Fruit fly (Drosophila melanogaster) whole organism, adult: Measurements from ENCODE around the gene CG13297.

Experiments
- CG33017 ChIP-seq: fragments of 200-800 bp; sonication (Bioruptor generic); optimal IDR thresholded peaks from 2 replicates; lab custom pipeline; 2018; ENCODE audit warnings: missing biosample characterization, mild to moderate bottlenecking, missing genetic modification characterization, moderate library complexity
- CG5204 ChIP-seq: fragments of 200-800 bp; sonication (Bioruptor generic); optimal IDR thresholded peaks from 2 replicates; lab custom pipeline; 2016; ENCODE audit warnings: missing biosample characterization, missing genetic modification characterization
- Hr96 ChIP-seq: fragments of 200-800 bp; sonication (Bioruptor generic); optimal IDR thresholded peaks from 2 replicates; lab custom pipeline; 2016; ENCODE audit warnings: missing biosample characterization, missing genetic modification characterization
- Mnt ChIP-seq: fragments of 200-800 bp; sonication (Bioruptor generic); optimal IDR thresholded peaks from 2 replicates; lab custom pipeline; 2016; ENCODE audit warnings: missing biosample characterization, mild to moderate bottlenecking, missing genetic modification characterization
- bab1 ChIP-seq: fragments of 200-800 bp; sonication (Bioruptor generic); optimal IDR thresholded peaks from 3 replicates; lab custom pipeline; 2019; ENCODE audit warnings: missing biosample characterization, mild to moderate bottlenecking, missing genetic modification characterization, moderate library complexity
- kay ChIP-seq: fragments of 200-800 bp; sonication (Bioruptor generic); peaks from one replicate; lab custom pipeline; 2016; ENCODE audit warnings: missing biosample characterization, missing genetic modification characterization, borderline replicate concordance

DNA sequence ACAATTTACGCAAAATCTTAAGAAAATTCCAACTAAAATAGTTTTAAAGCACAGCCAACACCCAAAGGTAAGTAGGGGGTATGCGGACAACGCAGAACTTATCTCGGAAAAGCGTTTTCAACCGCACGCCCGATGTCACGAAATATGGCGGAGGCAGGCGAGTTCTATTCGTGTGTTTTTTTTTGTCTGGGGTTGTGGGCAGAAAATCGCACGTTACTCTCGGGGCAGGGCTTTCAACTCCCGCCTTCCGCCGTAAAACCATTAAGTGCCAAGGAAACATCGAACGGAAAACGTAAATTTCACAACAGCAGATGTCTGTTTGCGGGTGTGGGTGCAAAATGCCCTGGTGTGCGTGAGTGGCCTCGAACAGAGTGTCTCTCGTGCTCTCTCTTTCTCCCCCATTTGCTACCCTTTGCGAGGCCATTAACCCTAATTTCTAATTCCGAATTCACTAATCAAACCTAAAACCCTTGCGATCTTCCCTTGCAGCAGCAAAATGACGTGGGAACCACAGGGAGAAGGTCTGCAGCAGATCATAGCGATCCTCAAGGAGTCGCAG lies 36.5 kb upstream of the CG13297 start:
- no peak for TF ChIP-seq bab1 (GFP tag; lab: Kevin White, UChicago)
- TF ChIP-seq CG33017 (tag; lab: Kevin White, UChicago), result no peak
- TF ChIP-seq kay (GFP tag; lab: Kevin White, UChicago), result no peak
- no peak for TF ChIP-seq Mnt (GFP tag; lab: Kevin White, UChicago)
- TF ChIP-seq CG5204 (GFP tag; lab: Kevin White, UChicago), result no peak
- TF ChIP-seq Hr96 (GFP tag; lab: Kevin White, UChicago), result no peak
